Fruit fly (Drosophila melanogaster) whole organism, prepupa: ENCODE results near the gene TwdlY.
A peak's percentile ranks its signal among the peaks of the same experiment; 100 is the strongest.

Source experiments
- Blimp-1 ChIP-seq: fragments of 200-800 bp; sonication (Bioruptor generic); optimal IDR thresholded peaks from 3 replicates; lab custom pipeline; 2017; ENCODE audit warnings: missing biosample characterization, missing genetic modification characterization, mild to moderate bottlenecking, moderate library complexity, missing genetic modification reagents
- CG10631 ChIP-seq: fragments of 200-800 bp; sonication (Bioruptor generic); optimal IDR thresholded peaks from 2 replicates; lab custom pipeline; 2016; ENCODE audit warnings: missing biosample characterization, missing genetic modification characterization
- CG10669 ChIP-seq: fragments of 200-800 bp; sonication (Bioruptor generic); optimal IDR thresholded peaks from 3 replicates; lab custom pipeline; 2018; ENCODE audit warnings: missing biosample characterization, mild to moderate bottlenecking, missing genetic modification characterization, moderate library complexity
- CG11294 ChIP-seq: fragments of 200-800 bp; sonication (Bioruptor generic); IDR thresholded peaks from 2 replicates; pipeline ENCODE4 v1.3.6; 2022; ENCODE audit warnings: missing biosample characterization, missing genetic modification characterization
- CG11762 ChIP-seq: fragments of 200-800 bp; sonication (Bioruptor generic); optimal IDR thresholded peaks from 3 replicates; lab custom pipeline; 2016; ENCODE audit warnings: missing biosample characterization, missing genetic modification characterization; ENCODE audit not compliant: insufficient read depth
- CG11902 ChIP-seq: fragments of 200-800 bp; sonication (Bioruptor generic); optimal IDR thresholded peaks from 3 replicates; lab custom pipeline; 2016; ENCODE audit warnings: missing biosample characterization, missing genetic modification characterization
- CG15336 ChIP-seq: fragments of 200-800 bp; sonication (Bioruptor generic); IDR thresholded peaks from 2 replicates; pipeline ENCODE4 v1.3.6; 2022; ENCODE audit warnings: missing biosample characterization, missing genetic modification characterization
- CG1621 ChIP-seq: fragments of 200-800 bp; sonication (Bioruptor generic); optimal IDR thresholded peaks from 3 replicates; lab custom pipeline; 2018; ENCODE audit warnings: missing biosample characterization, mild to moderate bottlenecking, missing genetic modification characterization
- CG32006 ChIP-seq: fragments of 200-800 bp; sonication (Bioruptor generic); optimal IDR thresholded peaks from 3 replicates; lab custom pipeline; 2017; ENCODE audit warnings: missing biosample characterization, mild to moderate bottlenecking, missing genetic modification characterization
- CG34406 ChIP-seq: fragments of 200-800 bp; sonication (Bioruptor generic); optimal IDR thresholded peaks from 3 replicates; lab custom pipeline; 2016; ENCODE audit warnings: missing biosample characterization, missing genetic modification characterization
- CG3919 ChIP-seq: fragments of 200-800 bp; sonication (Bioruptor generic); optimal IDR thresholded peaks from 3 replicates; lab custom pipeline; 2016; ENCODE audit warnings: missing biosample characterization, missing genetic modification characterization
- CG6276 ChIP-seq: fragments of 200-800 bp; sonication (Bioruptor generic); optimal IDR thresholded peaks from 2 replicates; lab custom pipeline; 2017; ENCODE audit warnings: missing biosample characterization, mild to moderate bottlenecking, missing genetic modification characterization
- CG6808 ChIP-seq: fragments of 200-800 bp; sonication (Bioruptor generic); optimal IDR thresholded peaks from 3 replicates; lab custom pipeline; 2017; ENCODE audit warnings: missing biosample characterization, missing genetic modification characterization, mild to moderate bottlenecking, moderate library complexity, missing genetic modification reagents
- CG6854 ChIP-seq: fragments of 200-800 bp; sonication (Bioruptor generic); optimal IDR thresholded peaks from 2 replicates; lab custom pipeline; 2017; ENCODE audit warnings: missing biosample characterization, mild to moderate bottlenecking, missing genetic modification characterization
- CG7368 ChIP-seq: fragments of 200-800 bp; sonication (Bioruptor generic); optimal IDR thresholded peaks from 3 replicates; lab custom pipeline; 2016; ENCODE audit warnings: missing biosample characterization, missing genetic modification characterization
- CG8319 ChIP-seq: fragments of 200-800 bp; sonication (Bioruptor generic); optimal IDR thresholded peaks from 3 replicates; lab custom pipeline; 2016; ENCODE audit warnings: missing biosample characterization, missing genetic modification characterization
- CG9139 ChIP-seq: fragments of 200-800 bp; sonication (Bioruptor generic); optimal IDR thresholded peaks from 3 replicates; lab custom pipeline; 2017; ENCODE audit warnings: missing biosample characterization, mild to moderate bottlenecking, missing genetic modification characterization
- Eip75B ChIP-seq: fragments of 200-800 bp; sonication (Bioruptor generic); optimal IDR thresholded peaks from 3 replicates; lab custom pipeline; 2016; ENCODE audit warnings: missing biosample characterization, missing genetic modification characterization
- Eip78C ChIP-seq: fragments of 200-800 bp; sonication (Bioruptor generic); peaks from one replicate; lab custom pipeline; 2016; ENCODE audit warnings: missing biosample characterization, missing genetic modification characterization
- Ets21C ChIP-seq: fragments of 200-800 bp; sonication (Bioruptor generic); optimal IDR thresholded peaks from 3 replicates; lab custom pipeline; 2016; ENCODE audit warnings: missing biosample characterization, missing genetic modification characterization
- Ets96B ChIP-seq: fragments of 200-800 bp; optimal IDR thresholded peaks from 2 replicates; lab custom pipeline; 2019; ENCODE audit warnings: missing biosample characterization, mild to moderate bottlenecking, missing genetic modification characterization, moderate library complexity
- Gug ChIP-seq: fragments of 200-800 bp; sonication (Bioruptor generic); IDR thresholded peaks from 2 replicates; pipeline ENCODE4 v1.3.6; 2022; ENCODE audit warnings: missing biosample characterization, missing genetic modification characterization
- Hr39 ChIP-seq: fragments of 200-800 bp; sonication (Bioruptor generic); optimal IDR thresholded peaks from 2 replicates; lab custom pipeline; 2016; ENCODE audit warnings: missing biosample characterization, missing genetic modification characterization
- Hr4 ChIP-seq: fragments of 200-800 bp; sonication (Bioruptor generic); optimal IDR thresholded peaks from 3 replicates; lab custom pipeline; 2016; ENCODE audit warnings: missing biosample characterization, missing genetic modification characterization
- Met ChIP-seq: fragments of 200-800 bp; sonication (Bioruptor generic); optimal IDR thresholded peaks from 3 replicates; lab custom pipeline; 2016; ENCODE audit warnings: missing biosample characterization, missing genetic modification characterization
- OdsH ChIP-seq: fragments of 200-800 bp; sonication (Bioruptor generic); optimal IDR thresholded peaks from 3 replicates; lab custom pipeline; 2016; ENCODE audit warnings: missing biosample characterization, missing genetic modification characterization
- Smox ChIP-seq: fragments of 200-800 bp; sonication (Bioruptor generic); optimal IDR thresholded peaks from 3 replicates; lab custom pipeline; 2016; ENCODE audit warnings: missing biosample characterization, missing genetic modification characterization
- Sox14 ChIP-seq: fragments of 200-800 bp; sonication (Bioruptor generic); optimal IDR thresholded peaks from 3 replicates; lab custom pipeline; 2016; ENCODE audit warnings: missing biosample characterization, missing genetic modification characterization
- Sox15 ChIP-seq: fragments of 200-800 bp; sonication (Bioruptor generic); optimal IDR thresholded peaks from 3 replicates; lab custom pipeline; 2016; ENCODE audit warnings: missing biosample characterization, missing genetic modification characterization
- acj6 ChIP-seq: fragments of 200-800 bp; sonication (Bioruptor generic); optimal IDR thresholded peaks from 3 replicates; lab custom pipeline; 2016; ENCODE audit warnings: missing biosample characterization, missing genetic modification characterization
- esn ChIP-seq: fragments of 200-800 bp; sonication (Bioruptor generic); optimal IDR thresholded peaks from 2 replicates; lab custom pipeline; 2016; ENCODE audit warnings: missing biosample characterization, mild to moderate bottlenecking, missing genetic modification characterization, moderate library complexity
- fd85E ChIP-seq: fragments of 200-800 bp; sonication (Bioruptor generic); optimal IDR thresholded peaks from 3 replicates; lab custom pipeline; 2016; ENCODE audit warnings: missing biosample characterization, missing genetic modification characterization
- fkh ChIP-seq: fragments of 200-800 bp; sonication (Bioruptor generic); optimal IDR thresholded peaks from 3 replicates; lab custom pipeline; 2017; ENCODE audit warnings: missing biosample characterization, mild to moderate bottlenecking, missing genetic modification characterization, moderate library complexity
- lz ChIP-seq: fragments of 200-800 bp; sonication (Bioruptor generic); optimal IDR thresholded peaks from 3 replicates; lab custom pipeline; 2016; ENCODE audit warnings: missing biosample characterization, missing genetic modification characterization
- spab ChIP-seq: fragments of 200-800 bp; sonication (Bioruptor generic); optimal IDR thresholded peaks from 2 replicates; lab custom pipeline; 2017; ENCODE audit warnings: missing biosample characterization, mild to moderate bottlenecking, missing genetic modification characterization, missing genetic modification reagents
- topi ChIP-seq: fragments of 200-800 bp; sonication (Bioruptor generic); optimal IDR thresholded peaks from 3 replicates; lab custom pipeline; 2016; ENCODE audit warnings: missing biosample characterization, missing genetic modification characterization
- vri ChIP-seq: fragments of 200-800 bp; sonication (Bioruptor generic); optimal IDR thresholded peaks from 3 replicates; lab custom pipeline; 2016; ENCODE audit warnings: missing biosample characterization, mild to moderate bottlenecking, missing genetic modification characterization

The TwdlY gene

DNA sequence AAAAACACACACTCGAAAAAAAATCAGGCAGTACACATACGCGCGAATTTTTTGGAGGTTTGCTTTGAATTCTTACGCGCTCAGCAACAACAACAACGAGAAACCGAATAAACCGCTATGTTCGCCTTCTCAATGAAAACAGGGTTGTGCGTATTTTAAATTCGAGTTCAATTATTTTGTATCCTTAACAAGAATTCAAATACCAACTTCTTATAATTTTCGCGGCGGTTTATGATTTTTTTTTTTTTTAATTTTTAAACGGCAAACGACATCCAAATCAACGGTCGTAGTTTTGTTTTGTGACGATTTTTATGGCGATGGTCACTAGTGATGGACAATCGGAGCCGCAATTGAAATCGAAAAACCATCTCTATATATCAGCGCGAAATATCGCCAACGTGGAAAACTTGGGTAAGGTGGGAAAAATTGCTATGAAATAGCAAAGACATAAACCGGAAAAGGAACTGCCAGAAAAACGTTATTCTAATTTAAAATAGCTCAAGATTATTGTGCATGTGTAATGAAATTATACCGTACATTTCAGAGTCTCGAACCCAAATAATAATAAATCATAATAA lies 16.9 kb downstream of the TwdlY start, which contains the start of gene goe (continued):
- TF ChIP-seq CG7368 (GFP tag; lab: Kevin White, UChicago) = peak; percentile 35
- peak; percentile 75 for TF ChIP-seq esn (GFP tag; lab: Kevin White, UChicago)
- TF ChIP-seq Eip78C (GFP tag; lab: Kevin White, UChicago) = peak; percentile 83
- peak; percentile 15 for TF ChIP-seq CG32006 (GFP tag; lab: Kevin White, UChicago)
- TF ChIP-seq Ets21C (GFP tag; lab: Kevin White, UChicago) = peak; percentile 67
- TF ChIP-seq Sox14 (GFP tag; lab: Kevin White, UChicago) = peak; percentile 68
- TF ChIP-seq vri (GFP tag; lab: Kevin White, UChicago) = peak; percentile 63
- TF ChIP-seq CG9139 (GFP tag; lab: Kevin White, UChicago) = no peak
- peak; percentile 43 for TF ChIP-seq CG3919 (GFP tag; lab: Kevin White, UChicago)
- peak; percentile 60 for TF ChIP-seq Eip75B
- TF ChIP-seq spab (GFP tag; lab: Kevin White, UChicago) = no peak
- peak; percentile 17 for TF ChIP-seq CG8319 (GFP tag; lab: Kevin White, UChicago)
- TF ChIP-seq Blimp-1 = no peak
- TF ChIP-seq CG11902 (GFP tag; lab: Kevin White, UChicago) = peak; percentile 27
- peak; percentile 55 for TF ChIP-seq CG10631 (GFP tag; lab: Kevin White, UChicago)
- TF ChIP-seq Ets96B (tag; lab: Kevin White, UChicago) = no peak
- TF ChIP-seq Sox15 (GFP tag; lab: Kevin White, UChicago) = peak; percentile 39
- 0 out of 2 replicates have a peak, but pooled peaks have one; percentile 21 for TF ChIP-seq CG11294
- no peak for TF ChIP-seq CG15336
- peak; percentile 81 for TF ChIP-seq lz (GFP tag; lab: Kevin White, UChicago)
- no peak for TF ChIP-seq fd85E (GFP tag; lab: Kevin White, UChicago)
- TF ChIP-seq CG6276 (GFP tag; lab: Kevin White, UChicago) = no peak
- TF ChIP-seq CG6808 (GFP tag; lab: Kevin White, UChicago) = no peak
- TF ChIP-seq Gug (GFP tag; lab: Robert Waterston, UW) = peak; percentile 27; the same call in 1 of the 2 replicates
- TF ChIP-seq Hr4 = no peak
- peak; percentile 19 for TF ChIP-seq CG34406 (GFP tag; lab: Kevin White, UChicago)
- peak; percentile 68 for TF ChIP-seq Met (GFP tag; lab: Kevin White, UChicago)
- TF ChIP-seq OdsH (GFP tag; lab: Kevin White, UChicago) = peak; percentile 60
- TF ChIP-seq Hr39 (GFP tag; lab: Kevin White, UChicago) = peak; percentile 81
- TF ChIP-seq fkh (GFP tag; lab: Kevin White, UChicago) = no peak

DNA sequence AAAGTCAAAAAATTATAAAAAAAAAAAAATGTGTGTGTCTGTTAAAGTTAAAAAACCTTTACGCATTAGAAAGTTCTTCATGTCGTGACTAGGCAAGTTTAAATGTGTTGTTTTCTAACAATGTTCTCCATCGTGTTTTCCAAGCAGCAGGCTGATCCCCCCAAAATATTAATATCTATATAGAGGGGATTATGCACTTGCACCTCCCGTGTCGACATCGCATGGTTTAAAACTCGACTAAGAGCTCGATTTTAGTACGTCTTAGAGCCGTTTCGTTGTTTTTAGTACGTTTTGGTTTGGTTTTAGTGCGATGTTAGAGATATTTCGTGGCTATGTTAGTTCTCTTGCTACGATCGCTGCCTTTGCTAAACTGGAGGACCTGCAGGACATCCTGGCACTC lies 18.3 kb downstream of the TwdlY start:
- no peak for TF ChIP-seq Blimp-1
- no peak for TF ChIP-seq Eip78C (GFP tag; lab: Kevin White, UChicago)
- no peak for TF ChIP-seq CG11762
- no peak for TF ChIP-seq Smox (GFP tag; lab: Kevin White, UChicago)
- no peak for TF ChIP-seq CG7368 (GFP tag; lab: Kevin White, UChicago)
- no peak for TF ChIP-seq CG3919 (GFP tag; lab: Kevin White, UChicago)
- no peak for TF ChIP-seq CG1621
- no peak for TF ChIP-seq CG10669 (GFP tag; lab: Kevin White, UChicago)
- no peak for TF ChIP-seq CG6276 (GFP tag; lab: Kevin White, UChicago)
- no peak for TF ChIP-seq vri (GFP tag; lab: Kevin White, UChicago)
- no peak for TF ChIP-seq acj6 (GFP tag; lab: Kevin White, UChicago)
- no peak for TF ChIP-seq CG9139 (GFP tag; lab: Kevin White, UChicago)
- TF ChIP-seq CG11902 (GFP tag; lab: Kevin White, UChicago) = no peak
- TF ChIP-seq Eip75B = no peak
- TF ChIP-seq topi (GFP tag; lab: Kevin White, UChicago) = no peak
- no peak for TF ChIP-seq CG15336

DNA sequence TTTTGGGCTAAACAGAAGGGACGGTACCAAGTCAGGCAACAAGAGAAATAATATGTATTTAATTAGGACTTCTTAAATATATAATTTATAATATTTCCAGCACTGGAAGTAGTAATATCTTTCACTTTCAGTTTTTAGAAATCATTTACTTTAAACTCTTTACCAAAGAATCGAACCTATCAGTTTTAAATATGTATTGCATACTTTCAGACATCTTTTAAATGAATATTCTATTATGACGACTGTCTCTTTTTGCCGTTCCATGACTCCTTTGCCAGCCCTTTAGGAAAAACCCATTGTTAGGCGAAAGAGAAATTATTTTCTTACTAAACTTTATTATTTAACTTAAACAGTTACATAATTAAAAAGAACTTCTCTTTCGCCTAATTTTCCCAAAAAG lies 22.9 kb downstream of the TwdlY start:
- TF ChIP-seq Gug (GFP tag; lab: Robert Waterston, UW) (no peak), esn (GFP tag; lab: Kevin White, UChicago) (no peak), CG6854 (GFP tag; lab: Kevin White, UChicago) (no peak), CG6808 (GFP tag; lab: Kevin White, UChicago) (no peak)
- TF ChIP-seq, all 60 proteins: peak for 0
